Fruit fly (Drosophila melanogaster): ENCODE measurements around the gene Dhfr.

Dhfr gene

dm6 chr3R:16453597-16453996 is 27.4 kb upstream of the Dhfr start, which contains the start of gene Pak3 (continued):
- peak; percentile 81 for TF ChIP-seq gfzf (GFP tag; optimal IDR thresholded peaks at IDR 0.05)
- TF ChIP-seq CG6689 (GFP tag; IDR thresholded peaks at IDR 0.05): no peak
- no peak for TF ChIP-seq CG6254 (GFP tag; optimal IDR thresholded peaks at IDR 0.05)
- TF ChIP-seq seq (GFP tag; IDR thresholded peaks at IDR 0.05): no peak
- no peak for TF ChIP-seq CG6272 (GFP tag; IDR thresholded peaks at IDR 0.05)
- no peak for TF ChIP-seq maf-S (GFP tag; optimal IDR thresholded peaks at IDR 0.05)
- TF ChIP-seq ranshi (GFP tag; IDR thresholded peaks at IDR 0.05): no peak
- TF ChIP-seq CG9215 (GFP tag; IDR thresholded peaks at IDR 0.05): no peak
- no peak for TF ChIP-seq CG1647 (GFP tag; optimal IDR thresholded peaks at IDR 0.05)
- TF ChIP-seq insv (GFP tag; optimal IDR thresholded peaks at IDR 0.05): no peak
- no peak for TF ChIP-seq CG11247 (GFP tag; IDR thresholded peaks at IDR 0.05)
- no peak for TF ChIP-seq Abd-B (GFP tag; optimal IDR thresholded peaks at IDR 0.05)
- no peak for TF ChIP-seq fd102C (GFP tag; optimal IDR thresholded peaks at IDR 0.05)
- no peak for TF ChIP-seq CG6813 (GFP tag; optimal IDR thresholded peaks at IDR 0.05)
- TF ChIP-seq CG32772 (GFP tag; IDR thresholded peaks at IDR 0.05): no peak
- no peak for TF ChIP-seq da (GFP tag; optimal IDR thresholded peaks at IDR 0.05)
- TF ChIP-seq Atf3 (GFP tag; optimal IDR thresholded peaks at IDR 0.05): no peak
- TF ChIP-seq run (tag; optimal IDR thresholded peaks at IDR 0.05): no peak
- TF ChIP-seq ham (GFP tag; IDR thresholded peaks at IDR 0.05): no peak
- peak; percentile 68 for TF ChIP-seq Scr (GFP tag; IDR thresholded peaks at IDR 0.05; ENCODE audit: partially characterized antibody)
- peak; percentile 47; the same call in 1 of the 3 replicates for TF ChIP-seq Doc3 (GFP tag; IDR thresholded peaks at IDR 0.05; ENCODE audit: partially characterized antibody)
- TF ChIP-seq CG16815 (GFP tag; optimal IDR thresholded peaks at IDR 0.05): no peak
- peak; percentile 37 for TF ChIP-seq Sry-δ (GFP tag; optimal IDR thresholded peaks at IDR 0.05)
- TF ChIP-seq tx (GFP tag; optimal IDR thresholded peaks at IDR 0.05): no peak
- TF ChIP-seq HLHmδ (GFP tag; optimal IDR thresholded peaks at IDR 0.05): no peak
- no peak for TF ChIP-seq CG6175 (GFP tag; IDR thresholded peaks at IDR 0.05)
- TF ChIP-seq twi (tag; optimal IDR thresholded peaks at IDR 0.05): no peak
- TF ChIP-seq Antp (GFP tag; optimal IDR thresholded peaks at IDR 0.05): no peak
- no peak for TF ChIP-seq sqz (GFP tag; optimal IDR thresholded peaks at IDR 0.05)
- TF ChIP-seq CG11560 (tag; IDR thresholded peaks at IDR 0.05): no peak
- TF ChIP-seq hb (GFP tag; IDR thresholded peaks at IDR 0.05; ENCODE audit: partially characterized antibody): peak; percentile 17; the same call in 2 of the 3 replicates
- TF ChIP-seq HLH4C (GFP tag; IDR thresholded peaks at IDR 0.05; ENCODE audit: partially characterized antibody): peak; percentile 54
- no peak for TF ChIP-seq lmd (GFP tag; IDR thresholded peaks at IDR 0.05)
- TF ChIP-seq CG7839 (tag; optimal IDR thresholded peaks at IDR 0.05): no peak
- TF ChIP-seq CG12942 (GFP tag; optimal IDR thresholded peaks at IDR 0.05): no peak
- no peak for TF ChIP-seq tin (GFP tag; optimal IDR thresholded peaks at IDR 0.05)
- TF ChIP-seq ase (GFP tag; IDR thresholded peaks at IDR 0.05): no peak
- no peak for TF ChIP-seq kni (GFP tag; optimal IDR thresholded peaks at IDR 0.05)
- TF ChIP-seq H15 (GFP tag; IDR thresholded peaks at IDR 0.05): no peak
- TF ChIP-seq Bdp1 (GFP tag; optimal IDR thresholded peaks at IDR 0.05): no peak
- no peak for TF ChIP-seq CG9437 (GFP tag; optimal IDR thresholded peaks at IDR 0.05)
- no peak for TF ChIP-seq PHDP (tag; optimal IDR thresholded peaks at IDR 0.05)
- TF ChIP-seq nom (GFP tag; optimal IDR thresholded peaks at IDR 0.05): peak; percentile 2
- no peak for TF ChIP-seq ac (GFP tag; optimal IDR thresholded peaks at IDR 0.05)
- no peak for TF ChIP-seq sim (GFP tag; IDR thresholded peaks at IDR 0.05)
- TF ChIP-seq wdn (GFP tag; IDR thresholded peaks at IDR 0.05): no peak
- TF ChIP-seq CG1602 (GFP tag; optimal IDR thresholded peaks at IDR 0.05): no peak
- TF ChIP-seq CG14667 (GFP tag; IDR thresholded peaks at IDR 0.05): no peak
- TF ChIP-seq CG7556 (GFP tag; optimal IDR thresholded peaks at IDR 0.05): no peak
- peak; percentile 84 for TF ChIP-seq CG4617 (GFP tag; optimal IDR thresholded peaks at IDR 0.05; ENCODE audit: borderline replicate concordance)
- peak; percentile 37 for TF ChIP-seq CG30020 (tag; optimal IDR thresholded peaks at IDR 0.05)
- TF ChIP-seq gsb-n (tag; optimal IDR thresholded peaks at IDR 0.05): no peak
